Fruit fly (Drosophila melanogaster) whole organism, embryonic: ENCODE measurements around the gene Mondo.

ENCODE experiments used
- Atf6 ChIP-seq: fragments of 200-800 bp; sonication (Bioruptor generic); IDR thresholded peaks from 2 replicates; pipeline ENCODE4 v1.3.6; 2022; ENCODE audit warnings: missing biosample characterization, missing genetic modification characterization
- Awh ChIP-seq: fragments of 200-800 bp; sonication (Bioruptor generic); IDR thresholded peaks from 2 replicates; pipeline ENCODE4, ENCODE4 v1.3.6; 2022; ENCODE audit warnings: missing biosample characterization, missing genetic modification characterization
- CG10431 ChIP-seq: fragments of 200-800 bp; sonication (Bioruptor generic); optimal IDR thresholded peaks from 3 replicates; lab custom pipeline; 2018; ENCODE audit warnings: missing biosample characterization, mild to moderate bottlenecking, missing genetic modification characterization
- CG10565 ChIP-seq: fragments of 200-800 bp; sonication (Bioruptor generic); optimal IDR thresholded peaks from 3 replicates; lab custom pipeline; 2016; ENCODE audit warnings: missing biosample characterization, mild to moderate bottlenecking, missing genetic modification characterization
- CG10654 ChIP-seq: fragments of 200-800 bp; sonication (Bioruptor generic); optimal IDR thresholded peaks from 2 replicates; lab custom pipeline; 2016; ENCODE audit warnings: missing biosample characterization, missing genetic modification characterization
- CG12155 ChIP-seq: fragments of 200-800 bp; sonication (Bioruptor generic); optimal IDR thresholded peaks from 3 replicates; lab custom pipeline; 2016; ENCODE audit warnings: missing biosample characterization, missing genetic modification characterization
- CG13123 ChIP-seq: fragments of 200-800 bp; sonication (Bioruptor generic); optimal IDR thresholded peaks from 2 replicates; lab custom pipeline; 2016; ENCODE audit warnings: missing biosample characterization, missing genetic modification characterization
- CG13424 ChIP-seq: fragments of 200-800 bp; sonication (Bioruptor generic); optimal IDR thresholded peaks from 2 replicates; lab custom pipeline; 2019; ENCODE audit warnings: missing biosample characterization, mild to moderate bottlenecking, missing genetic modification characterization, moderate library complexity
- CG15011 ChIP-seq: fragments of 200-800 bp; sonication (Bioruptor generic); optimal IDR thresholded peaks from 3 replicates; lab custom pipeline; 2018; ENCODE audit warnings: missing biosample characterization, mild to moderate bottlenecking, missing genetic modification characterization
- CG15073 ChIP-seq: fragments of 200-800 bp; sonication (Bioruptor generic); optimal IDR thresholded peaks from 2 replicates; lab custom pipeline; 2016; ENCODE audit warnings: missing biosample characterization, missing genetic modification characterization
- CG1603 ChIP-seq: fragments of 200-800 bp; sonication (Bioruptor generic); optimal IDR thresholded peaks from 2 replicates; lab custom pipeline; 2019; ENCODE audit warnings: missing biosample characterization, mild to moderate bottlenecking, missing genetic modification characterization, moderate library complexity
- CG1647 ChIP-seq: fragments of 200-800 bp; sonication (Bioruptor generic); optimal IDR thresholded peaks from 3 replicates; lab custom pipeline; 2016; ENCODE audit warnings: missing biosample characterization, missing genetic modification characterization
- CG16815 ChIP-seq: fragments of 200-800 bp; sonication (Bioruptor generic); optimal IDR thresholded peaks from 3 replicates; lab custom pipeline; 2017; ENCODE audit warnings: missing biosample characterization, mild to moderate bottlenecking, missing genetic modification characterization
- CG1832 ChIP-seq: fragments of 200-800 bp; sonication (Bioruptor generic); optimal IDR thresholded peaks from 2 replicates; lab custom pipeline; 2017; ENCODE audit warnings: missing biosample characterization, mild to moderate bottlenecking, missing genetic modification characterization, inconsistent platforms
- CG2875 ChIP-seq: fragments of 200-800 bp; sonication (Bioruptor generic); optimal IDR thresholded peaks from 2 replicates; lab custom pipeline; 2017; ENCODE audit warnings: missing biosample characterization, mild to moderate bottlenecking, missing genetic modification characterization, missing genetic modification reagents
- CG30020 ChIP-seq: fragments of 200-800 bp; optimal IDR thresholded peaks from 2 replicates; lab custom pipeline; 2019; ENCODE audit warnings: missing biosample characterization, mild to moderate bottlenecking, missing genetic modification characterization, moderate library complexity
- CG31388 ChIP-seq: fragments of 200-800 bp; sonication (Bioruptor generic); optimal IDR thresholded peaks from 2 replicates; lab custom pipeline; 2016; ENCODE audit warnings: missing biosample characterization, missing genetic modification characterization
- CG31441 ChIP-seq: fragments of 200-800 bp; sonication (Bioruptor generic); IDR thresholded peaks from 2 replicates; pipeline ENCODE4 v1.3.6; 2022; ENCODE audit warnings: missing biosample characterization, missing genetic modification characterization
- CG32772 ChIP-seq: fragments of 200-800 bp; sonication (Bioruptor generic); IDR thresholded peaks from 2 replicates; pipeline ENCODE4 v1.3.6; 2022; ENCODE audit warnings: missing biosample characterization, missing genetic modification characterization
- CG4424 ChIP-seq: fragments of 200-800 bp; sonication (Bioruptor generic); optimal IDR thresholded peaks from 3 replicates; lab custom pipeline; 2016; ENCODE audit warnings: missing biosample characterization, missing genetic modification characterization
- CG7839 ChIP-seq: fragments of 200-800 bp; sonication (Bioruptor generic); optimal IDR thresholded peaks from 3 replicates; lab custom pipeline; 2018; ENCODE audit warnings: missing biosample characterization, mild to moderate bottlenecking, missing genetic modification characterization, moderate library complexity
- CG8281 ChIP-seq: fragments of 200-800 bp; sonication (Bioruptor generic); optimal IDR thresholded peaks from 2 replicates; lab custom pipeline; 2018; ENCODE audit warnings: missing biosample characterization, mild to moderate bottlenecking, missing genetic modification characterization, moderate library complexity
- CG9797 ChIP-seq: fragments of 200-800 bp; sonication (Bioruptor generic); optimal IDR thresholded peaks from 3 replicates; lab custom pipeline; 2018; ENCODE audit warnings: missing biosample characterization, mild to moderate bottlenecking, missing genetic modification characterization
- CG9817 ChIP-seq: fragments of 200-800 bp; sonication (Bioruptor generic); optimal IDR thresholded peaks from 2 replicates; lab custom pipeline; 2018; ENCODE audit warnings: missing biosample characterization, mild to moderate bottlenecking, missing genetic modification characterization, moderate library complexity
- D ChIP-seq, 2 experiments: fragments of 200-800 bp in 1 of 2; fragments of >200 bp in 1 of 2; sonication (Bioruptor generic) in 1 of 2; optimal IDR thresholded peaks; 2 replicates in 1 of 2; 3 replicates in 1 of 2; lab custom pipeline; 2017; ENCODE audit warnings: mild to moderate bottlenecking in 1 of 2, missing biosample characterization in 1 of 2, missing genetic modification characterization in 1 of 2, missing genetic modification reagents in 1 of 2
- D19A ChIP-seq: fragments of 200-800 bp; optimal IDR thresholded peaks from 3 replicates; lab custom pipeline; 2019; ENCODE audit warnings: missing biosample characterization, mild to moderate bottlenecking, missing genetic modification characterization, moderate library complexity
- Meics ChIP-seq: fragments of 200-800 bp; sonication (Bioruptor generic); optimal IDR thresholded peaks from 2 replicates; lab custom pipeline; 2017; ENCODE audit warnings: missing biosample characterization, mild to moderate bottlenecking, missing genetic modification characterization
- Neu2 ChIP-seq: fragments of 200-800 bp; sonication (Bioruptor generic); optimal IDR thresholded peaks from 3 replicates; lab custom pipeline; 2016; ENCODE audit warnings: missing biosample characterization, missing genetic modification characterization, borderline replicate concordance
- Side ChIP-seq: fragments of 200-800 bp; sonication (Bioruptor generic); optimal IDR thresholded peaks from 2 replicates; lab custom pipeline; 2016; ENCODE audit warnings: missing biosample characterization, missing genetic modification characterization
- Trl ChIP-seq, 3 experiments: fragments of >200 bp in 2 of 3; fragments of 200-800 bp in 1 of 3; sonication (Bioruptor generic) in 1 of 3; optimal IDR thresholded peaks; 2 replicates in 1 of 3; 3 replicates in 2 of 3; lab custom pipeline; 2016 to 2017; ENCODE audit warnings: missing biosample characterization in 1 of 3, missing genetic modification characterization in 1 of 3
- Xbp1 ChIP-seq: fragments of 200-800 bp; sonication (Bioruptor generic); optimal IDR thresholded peaks from 3 replicates; lab custom pipeline; 2016; ENCODE audit warnings: missing biosample characterization, mild to moderate bottlenecking, missing genetic modification characterization
- bbx ChIP-seq: fragments of 200-800 bp; sonication (Bioruptor generic); IDR thresholded peaks from 2 replicates; pipeline ENCODE4 v1.3.6; 2022; ENCODE audit warnings: missing biosample characterization, missing genetic modification characterization; ENCODE audit not compliant: partially characterized antibody
- chm ChIP-seq: fragments of 200-800 bp; sonication (Bioruptor generic); IDR thresholded peaks from 2 replicates; pipeline ENCODE4 v1.3.6; 2022; ENCODE audit warnings: missing biosample characterization, missing genetic modification characterization
- da ChIP-seq: fragments of 200-800 bp; sonication (Bioruptor generic); optimal IDR thresholded peaks from 2 replicates; lab custom pipeline; 2016; ENCODE audit warnings: missing biosample characterization, missing genetic modification characterization
- emc ChIP-seq: fragments of 200-800 bp; sonication (Bioruptor generic); optimal IDR thresholded peaks from 2 replicates; lab custom pipeline; 2016; ENCODE audit warnings: missing biosample characterization, missing genetic modification characterization
- en ChIP-seq: fragments of 200-800 bp; sonication (Bioruptor generic); optimal IDR thresholded peaks from 2 replicates; lab custom pipeline; 2016; ENCODE audit warnings: missing biosample characterization, missing genetic modification characterization
- fd64A ChIP-seq: fragments of 200-800 bp; sonication (Bioruptor generic); optimal IDR thresholded peaks from 3 replicates; lab custom pipeline; 2018; ENCODE audit warnings: missing biosample characterization, mild to moderate bottlenecking, missing genetic modification characterization
- fu2 ChIP-seq: fragments of 200-800 bp; sonication (Bioruptor generic); optimal IDR thresholded peaks from 2 replicates; lab custom pipeline; 2016; ENCODE audit warnings: missing biosample characterization, missing genetic modification characterization
- gcm2 ChIP-seq: fragments of 200-800 bp; sonication (Bioruptor generic); optimal IDR thresholded peaks from 2 replicates; lab custom pipeline; 2016; ENCODE audit warnings: missing biosample characterization, missing genetic modification characterization
- gsb ChIP-seq: fragments of 200-800 bp; sonication (Bioruptor generic); IDR thresholded peaks from 2 replicates; pipeline ENCODE4 v1.3.6; 2022; ENCODE audit warnings: missing biosample characterization, missing genetic modification characterization
- klu ChIP-seq: fragments of 200-800 bp; sonication (Bioruptor generic); IDR thresholded peaks from 2 replicates; pipeline ENCODE4 v1.3.6; 2022; ENCODE audit warnings: missing biosample characterization, missing genetic modification characterization
- nerfin-1 ChIP-seq: fragments of 200-800 bp; sonication (Bioruptor generic); optimal IDR thresholded peaks from 3 replicates; lab custom pipeline; 2019; ENCODE audit warnings: missing biosample characterization, mild to moderate bottlenecking, missing genetic modification characterization, moderate library complexity
- org-1 ChIP-seq: fragments of 200-800 bp; sonication (Bioruptor generic); optimal IDR thresholded peaks from 2 replicates; lab custom pipeline; 2017; ENCODE audit warnings: missing biosample characterization, missing genetic modification characterization
- peb ChIP-seq: fragments of 200-800 bp; sonication (Bioruptor generic); IDR thresholded peaks from 2 replicates; pipeline ENCODE4 v1.3.6; 2022; ENCODE audit warnings: missing biosample characterization, missing genetic modification characterization
- schlank ChIP-seq: fragments of 200-800 bp; sonication (Bioruptor generic); optimal IDR thresholded peaks from 2 replicates; lab custom pipeline; 2018; ENCODE audit warnings: missing biosample characterization, mild to moderate bottlenecking, missing genetic modification characterization
- shn ChIP-seq: fragments of 200-800 bp; sonication (Bioruptor generic); optimal IDR thresholded peaks from 3 replicates; lab custom pipeline; 2016; ENCODE audit warnings: missing biosample characterization, missing genetic modification characterization
- slou ChIP-seq: fragments of 200-800 bp; sonication (Bioruptor generic); optimal IDR thresholded peaks from 3 replicates; lab custom pipeline; 2016; ENCODE audit warnings: missing biosample characterization, missing genetic modification characterization
- ssp ChIP-seq: fragments of 200-800 bp; sonication (Bioruptor generic); IDR thresholded peaks from 2 replicates; pipeline ENCODE4 v1.3.6; 2022; ENCODE audit warnings: missing biosample characterization, missing genetic modification characterization
- stc ChIP-seq: fragments of 200-800 bp; sonication (Bioruptor generic); IDR thresholded peaks from 2 replicates; pipeline ENCODE4 v1.3.6; 2022; ENCODE audit warnings: missing biosample characterization, missing genetic modification characterization
- sug ChIP-seq: fragments of 200-800 bp; optimal IDR thresholded peaks from 2 replicates; lab custom pipeline; 2019; ENCODE audit warnings: missing biosample characterization, mild to moderate bottlenecking, missing genetic modification characterization, moderate library complexity
- twi ChIP-seq: fragments of 200-800 bp; optimal IDR thresholded peaks from 2 replicates; lab custom pipeline; 2019; ENCODE audit warnings: missing biosample characterization, mild to moderate bottlenecking, missing genetic modification characterization, moderate library complexity
- z ChIP-seq: fragments of 200-800 bp; sonication (Bioruptor generic); IDR thresholded peaks from 3 replicates; pipeline ENCODE4 v1.3.6; 2022; ENCODE audit warnings: missing biosample characterization, missing genetic modification characterization

The Mondo gene

DNA sequence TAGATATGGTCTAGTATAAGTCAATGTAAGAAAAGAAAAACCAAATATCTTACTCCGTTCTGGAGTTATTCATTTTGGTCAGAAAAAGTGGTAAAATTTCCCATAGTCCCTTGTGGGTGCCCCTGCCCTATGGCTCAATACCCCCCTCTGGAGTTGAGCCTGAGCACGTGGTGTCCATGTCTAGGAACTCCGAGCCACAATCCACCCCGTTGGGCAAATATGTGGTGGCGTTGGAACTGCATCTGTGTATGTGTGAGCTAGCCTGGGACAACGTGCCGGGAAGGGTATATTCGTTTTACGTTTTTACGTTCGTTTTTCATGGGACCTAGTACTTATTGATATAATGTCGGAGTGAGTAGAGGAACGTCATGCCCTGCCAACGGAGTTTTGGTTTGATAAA, 21.0 kb upstream of the Mondo start (continued):
- TF ChIP-seq slou (GFP tag; lab: Kevin White, UChicago) (no peak), shn (GFP tag; lab: Kevin White, UChicago) (no peak), z (peak; percentile 85), CG12155 (no peak), sug (tag; lab: Kevin White, UChicago) (no peak), CG9797 (no peak), CG1832 (GFP tag; lab: Kevin White, UChicago) (no peak), CG9817 (no peak), CG30020 (no peak), CG4424 (no peak), CG10654 (GFP tag; lab: Kevin White, UChicago) (no peak), bbx (GFP tag; lab: Robert Waterston, UW) (no peak), stc (GFP tag; lab: Robert Waterston, UW) (no peak), emc (no peak), CG10565 (GFP tag; lab: Kevin White, UChicago) (no peak), CG13123 (GFP tag; lab: Kevin White, UChicago) (no peak), CG7839 (no peak), CG1603 (tag; lab: Kevin White, UChicago) (peak; percentile 9), peb (no peak), Xbp1 (GFP tag; lab: Kevin White, UChicago) (peak; percentile 9), CG32772 (GFP tag; lab: Robert Waterston, UW) (no peak), Side (GFP tag; lab: Kevin White, UChicago) (no peak), gsb (GFP tag; lab: Robert Waterston, UW) (no peak), D19A (tag; lab: Kevin White, UChicago) (peak; percentile 72), CG31388 (no peak), CG15011 (GFP tag; lab: Kevin White, UChicago) (no peak), chm (GFP tag; lab: Robert Waterston, UW) (0 out of 2 replicates have a peak, but pooled peaks have one; percentile 23), Atf6 (GFP tag; lab: Robert Waterston, UW) (no peak), CG2875 (GFP tag; lab: Kevin White, UChicago) (no peak), klu (GFP tag; lab: Robert Waterston, UW) (no peak), CG1647 (no peak), Neu2 (GFP tag; lab: Kevin White, UChicago) (no peak), org-1 (no peak), CG15073 (GFP tag; lab: Kevin White, UChicago) (no peak), Trl (optimal IDR thresholded peaks at IDR 0.05; lab: Kevin White, UChicago) (no peak), Trl (GFP tag; optimal IDR thresholded peaks at IDR 0.05; lab: Kevin White, UChicago) (no peak), twi (tag; lab: Kevin White, UChicago) (peak; percentile 84), fd64A (GFP tag; lab: Kevin White, UChicago) (no peak), D (optimal IDR thresholded peaks at IDR 0.05; lab: Kevin White, UChicago) (no peak), D (GFP tag; optimal IDR thresholded peaks at IDR 0.05; lab: Kevin White, UChicago) (no peak), CG8281 (tag; lab: Kevin White, UChicago) (no peak), gcm2 (GFP tag; lab: Kevin White, UChicago) (no peak), nerfin-1 (peak; percentile 78), Awh (GFP tag; lab: Robert Waterston, UW) (no peak), ssp (GFP tag; lab: Robert Waterston, UW) (no peak), CG10431 (no peak), schlank (tag; lab: Kevin White, UChicago) (no peak), fu2 (no peak), CG13424 (tag; lab: Kevin White, UChicago) (no peak), en (GFP tag; lab: Kevin White, UChicago) (no peak), da (GFP tag; lab: Kevin White, UChicago) (no peak), CG16815 (no peak), Meics (GFP tag; lab: Kevin White, UChicago) (no peak), CG31441 (GFP tag; lab: Robert Waterston, UW) (no peak)
